Worm (Caenorhabditis elegans) whole organism, L4/young adult: Measurements from ENCODE around the gene K09A11.1.

Experiments
- W03F9.2 ChIP-seq: fragments of 150-350 bp; optimal IDR thresholded peaks from 2 replicates; lab custom pipeline; 2014; ENCODE audit warnings: missing biosample characterization, missing genetic modification characterization
- dao-5 ChIP-seq: sonication (generic microtip); optimal IDR thresholded peaks from 2 replicates; lab custom pipeline; 2016; ENCODE audit warnings: missing genotype, missing genetic modification characterization, moderate library complexity, missing compliant biosample characterization
- him-1 ChIP-seq: sonication (generic microtip); optimal IDR thresholded peaks from 2 replicates; lab custom pipeline; 2016; ENCODE audit warnings: missing genotype, missing genetic modification reagents, missing genetic modification characterization, missing compliant biosample characterization

- TF ChIP-seq him-1 (tag; lab: Kevin White, UChicago) = no peak
- no peak for TF ChIP-seq dao-5
- no peak for TF ChIP-seq W03F9.2 (tag; lab: Kevin White, UChicago)
Observed at ce11 chrX:13311641-13312423, 49.5 kb downstream of the K09A11.1 start, which contains the start of gene F46G10.1.
